Worm (Caenorhabditis elegans) whole organism, late embryonic: ENCODE measurements around the gene W02B3.7.
"Not testable (repeated sequence)": the region's sequence is repeated elsewhere in the genome, so short reads cannot be mapped to it uniquely, and the experiment has no call there.

ENCODE experiments used
- C08G9.2 ChIP-seq: sonication (generic microtip); optimal IDR thresholded peaks from 2 replicates; lab custom pipeline; 2016; ENCODE audit warnings: mild to moderate bottlenecking, missing genetic modification characterization, moderate library complexity, missing compliant biosample characterization
- K02D7.2 ChIP-seq: sonication (generic microtip); optimal IDR thresholded peaks from 2 replicates; lab custom pipeline; 2017; ENCODE audit warnings: mild to moderate bottlenecking, missing genetic modification characterization, missing compliant biosample characterization
- K09A11.1 ChIP-seq: sonication (generic microtip); optimal IDR thresholded peaks from 2 replicates; lab custom pipeline; 2017; ENCODE audit warnings: antibody characterized with exemption, mild to moderate bottlenecking, missing genetic modification characterization, missing compliant biosample characterization; ENCODE audit not compliant: insufficient read depth
- ama-1 ChIP-seq: fragments of 150-350 bp; optimal IDR thresholded peaks from 2 replicates; lab custom pipeline; 2014
- ceh-18 ChIP-seq: sonication (generic microtip); optimal IDR thresholded peaks from 2 replicates; lab custom pipeline; 2016; ENCODE audit warnings: missing genetic modification characterization, missing compliant biosample characterization
- ceh-19 ChIP-seq: fragments of 200-800 bp; sonication (Bioruptor generic); optimal IDR thresholded peaks from 2 replicates; lab custom pipeline; 2018; ENCODE audit warnings: mild to moderate bottlenecking, missing genetic modification characterization, missing compliant biosample characterization
- ceh-22 ChIP-seq: sonication (generic microtip); optimal IDR thresholded peaks from 2 replicates; lab custom pipeline; 2017; ENCODE audit warnings: missing biosample characterization, missing genetic modification characterization
- ceh-24 ChIP-seq: sonication (generic microtip); optimal IDR thresholded peaks from 2 replicates; lab custom pipeline; 2016; ENCODE audit warnings: mild to moderate bottlenecking, missing genetic modification characterization, missing compliant biosample characterization
- ceh-30 ChIP-seq: fragments of 150-350 bp; optimal IDR thresholded peaks from 2 replicates; lab custom pipeline; 2014; ENCODE audit warnings: missing biosample characterization, missing genetic modification characterization
- ceh-31 ChIP-seq: sonication (generic microtip); optimal IDR thresholded peaks from 2 replicates; lab custom pipeline; 2016; ENCODE audit warnings: missing genetic modification characterization, missing compliant biosample characterization
- ceh-34 ChIP-seq: sonication (generic microtip); optimal IDR thresholded peaks from 2 replicates; lab custom pipeline; 2016; ENCODE audit warnings: mild to moderate bottlenecking, missing genetic modification characterization, missing compliant biosample characterization
- ceh-48 ChIP-seq: sonication (generic microtip); optimal IDR thresholded peaks from 2 replicates; lab custom pipeline; 2016; ENCODE audit warnings: missing genetic modification characterization, inconsistent platforms, missing compliant biosample characterization
- dmd-4 ChIP-seq: sonication (generic microtip); optimal IDR thresholded peaks from 2 replicates; lab custom pipeline; 2016; ENCODE audit warnings: borderline replicate concordance, missing genetic modification characterization, missing compliant biosample characterization
- dve-1 ChIP-seq: sonication (generic microtip); optimal IDR thresholded peaks from 2 replicates; lab custom pipeline; 2017; ENCODE audit warnings: antibody characterized with exemption, mild to moderate bottlenecking, missing genetic modification characterization, missing compliant biosample characterization
- fax-1 ChIP-seq: sonication (generic microtip); optimal IDR thresholded peaks from 2 replicates; lab custom pipeline; 2016; ENCODE audit warnings: missing genotype, missing genetic modification characterization, missing compliant biosample characterization
- fkh-10 ChIP-seq: fragments of 150-350 bp; optimal IDR thresholded peaks from 2 replicates; lab custom pipeline; 2014; ENCODE audit warnings: missing biosample characterization, missing genetic modification reagents, missing genetic modification characterization
- fkh-6 ChIP-seq: sonication (generic microtip); optimal IDR thresholded peaks from 2 replicates; lab custom pipeline; 2016; ENCODE audit warnings: missing genetic modification characterization, missing compliant biosample characterization
- hlh-13 ChIP-seq: fragments of 200-800 bp; sonication (Bioruptor generic); optimal IDR thresholded peaks from 2 replicates; lab custom pipeline; 2018; ENCODE audit warnings: mild to moderate bottlenecking, missing genetic modification characterization, missing compliant biosample characterization
- hlh-30 ChIP-seq: sonication (generic microtip); optimal IDR thresholded peaks from 2 replicates; lab custom pipeline; 2017; ENCODE audit warnings: antibody characterized with exemption, missing genetic modification characterization, missing compliant biosample characterization; ENCODE audit not compliant: insufficient read depth
- lim-6 ChIP-seq: sonication (generic microtip); optimal IDR thresholded peaks from 2 replicates; lab custom pipeline; 2016; ENCODE audit warnings: missing genetic modification characterization, missing compliant biosample characterization
- madf-2 ChIP-seq: sonication (generic microtip); optimal IDR thresholded peaks from 2 replicates; lab custom pipeline; 2017; ENCODE audit warnings: missing genetic modification characterization, missing compliant biosample characterization
- mec-3 ChIP-seq: sonication (generic microtip); optimal IDR thresholded peaks from 2 replicates; lab custom pipeline; 2016; ENCODE audit warnings: borderline replicate concordance, missing genetic modification characterization, missing compliant biosample characterization
- nfya-1 ChIP-seq: sonication (generic microtip); optimal IDR thresholded peaks from 2 replicates; lab custom pipeline; 2017; ENCODE audit warnings: missing genetic modification characterization, mild to moderate bottlenecking, missing compliant biosample characterization, antibody characterized with exemption, moderate library complexity
- nhr-11 ChIP-seq: fragments of 150-350 bp; optimal IDR thresholded peaks from 2 replicates; lab custom pipeline; 2014; ENCODE audit warnings: missing biosample characterization, missing genetic modification characterization
- pat-9 ChIP-seq: fragments of 200-800 bp; sonication (Bioruptor generic); optimal IDR thresholded peaks from 2 replicates; lab custom pipeline; 2018; ENCODE audit warnings: mild to moderate bottlenecking, missing genetic modification characterization, moderate library complexity, missing compliant biosample characterization
- pax-1 ChIP-seq: fragments of 150-350 bp; optimal IDR thresholded peaks from 2 replicates; lab custom pipeline; 2014; ENCODE audit warnings: missing biosample characterization, missing genetic modification characterization
- pha-4 ChIP-seq: fragments of 150-350 bp; optimal IDR thresholded peaks from 2 replicates; lab custom pipeline; 2018; ENCODE audit warnings: missing biosample characterization, missing genetic modification reagents, missing genetic modification characterization
- pros-1 ChIP-seq: fragments of 150-350 bp; optimal IDR thresholded peaks from 2 replicates; lab custom pipeline; 2014; ENCODE audit warnings: missing biosample characterization, missing genetic modification reagents, missing genetic modification characterization
- ref-2 ChIP-seq: sonication (generic microtip); optimal IDR thresholded peaks from 2 replicates; lab custom pipeline; 2016; ENCODE audit warnings: missing genetic modification characterization, missing compliant biosample characterization
- sox-4 ChIP-seq: sonication (generic microtip); optimal IDR thresholded peaks from 2 replicates; lab custom pipeline; 2017; ENCODE audit warnings: mild to moderate bottlenecking, missing genetic modification characterization, inconsistent platforms, missing compliant biosample characterization
- syd-9 ChIP-seq: sonication (generic microtip); optimal IDR thresholded peaks from 2 replicates; lab custom pipeline; 2016; ENCODE audit warnings: mild to moderate bottlenecking, missing genetic modification characterization, moderate library complexity, missing compliant biosample characterization
- ttx-3 ChIP-seq: sonication (generic microtip); optimal IDR thresholded peaks from 2 replicates; lab custom pipeline; 2016; ENCODE audit warnings: missing genetic modification reagents, missing genetic modification characterization, missing compliant biosample characterization
- unc-3 ChIP-seq, 2 experiments: fragments of 200-800 bp in 1 of 2; sonication (Bioruptor generic) in 1 of 2; sonication (generic microtip) in 1 of 2; conservative IDR thresholded peaks in 1 of 2; optimal IDR thresholded peaks in 1 of 2; 2 replicates each; pipeline versions ENCODE4 v1.3.6 to Lab custom; 2016 to 2022; ENCODE audit warnings: missing compliant biosample characterization in 2 of 2, missing genetic modification characterization in 2 of 2, missing genetic modification reagents in 1 of 2
- unc-55 ChIP-seq: sonication (generic microtip); optimal IDR thresholded peaks from 2 replicates; lab custom pipeline; 2017; ENCODE audit warnings: missing biosample characterization, missing genetic modification reagents, missing genetic modification characterization
- ztf-16 ChIP-seq: sonication (generic microtip); optimal IDR thresholded peaks from 2 replicates; lab custom pipeline; 2017; ENCODE audit warnings: missing genetic modification characterization, missing compliant biosample characterization

Gene W02B3.7

ce11 chrIII:724819-725218 is 33.0 kb upstream of the W02B3.7 start, which contains the start of gene flp-24:
flp-24 (plus strand) TSS chrIII:725119.
- TF ChIP-seq mec-3 (no peak), dve-1 (no peak), dmd-4 (no peak), pax-1 (tag; lab: Kevin White, UChicago) (no peak), ceh-31 (tag; lab: Kevin White, UChicago) (no peak), ama-1 (no peak), K09A11.1 (tag; lab: Kevin White, UChicago) (no peak), ttx-3 (no peak), ceh-30 (no peak), C08G9.2 (no peak), ceh-34 (tag; lab: Kevin White, UChicago) (no peak), ref-2 (tag; lab: Kevin White, UChicago) (no peak), unc-3 (GFP tag; conservative IDR thresholded peaks at IDR 0.05; lab: Robert Waterston, UW) (no peak), unc-3 (tag; optimal IDR thresholded peaks at IDR 0.05; lab: Kevin White, UChicago) (no peak), pat-9 (tag; lab: Kevin White, UChicago) (no peak), ceh-24 (no peak), hlh-13 (GFP tag; lab: Kevin White, UChicago) (no peak), ceh-19 (GFP tag; lab: Kevin White, UChicago) (no peak)

ce11 chrIII:710042-710441 is 18.2 kb upstream of the W02B3.7 start:
- TF ChIP-seq syd-9 (no peak), dmd-4 (peak; percentile 0), dve-1 (no peak), unc-55 (GFP tag; lab: Kevin White, UChicago) (no peak), ceh-34 (tag; lab: Kevin White, UChicago) (peak; percentile 70), lim-6 (tag; lab: Kevin White, UChicago) (no peak), ceh-22 (tag; lab: Kevin White, UChicago) (no peak), ttx-3 (no peak), ceh-24 (no peak), C08G9.2 (no peak)

- TF ChIP-seq hlh-30 (tag; lab: Kevin White, UChicago): no peak
- no peak for TF ChIP-seq ceh-19 (GFP tag; lab: Kevin White, UChicago)
- no peak for TF ChIP-seq fax-1
- no peak for TF ChIP-seq nfya-1 (tag; lab: Kevin White, UChicago)
- TF ChIP-seq ztf-16 (tag; lab: Kevin White, UChicago): no peak
- no peak for TF ChIP-seq unc-3 (GFP tag; conservative IDR thresholded peaks at IDR 0.05; lab: Robert Waterston, UW)
- TF ChIP-seq unc-3 (tag; optimal IDR thresholded peaks at IDR 0.05; lab: Kevin White, UChicago): no peak
Measured at ce11 chrIII:698814-699213, 7.0 kb upstream of the W02B3.7 start.

DNA sequence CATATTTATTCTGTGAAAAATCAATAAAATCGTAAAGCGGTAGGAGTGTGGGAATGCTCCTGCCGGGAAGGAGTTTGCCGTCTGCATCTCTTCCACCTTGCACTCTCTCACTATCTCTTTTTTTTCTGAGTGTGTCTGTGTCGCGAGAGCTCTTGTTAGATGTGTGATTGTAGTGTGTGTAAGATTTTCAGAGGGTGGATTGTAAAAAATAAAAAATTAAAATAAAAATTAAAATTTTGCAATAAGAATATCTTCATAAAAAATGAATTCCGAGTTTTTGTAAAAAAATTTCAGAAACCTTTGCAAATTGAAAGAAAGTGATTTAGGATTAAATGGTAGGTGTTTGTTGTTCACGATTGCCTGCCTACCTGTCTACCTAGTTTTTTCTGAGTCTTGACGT is 4.5 kb upstream of the W02B3.7 start, which contains the start of gene sel-15:
Gene sel-15, minus strand, starts transcription at position 101 of the 400 bp plus-strand sequence.
- TF ChIP-seq ztf-16 (tag; lab: Kevin White, UChicago): no peak
- TF ChIP-seq sox-4: no peak
- no peak for TF ChIP-seq fkh-6
- no peak for TF ChIP-seq ceh-18 (tag; lab: Kevin White, UChicago)
- TF ChIP-seq fkh-10 (GFP tag; lab: Kevin White, UChicago): no peak
- TF ChIP-seq pha-4: no peak
- TF ChIP-seq K09A11.1 (tag; lab: Kevin White, UChicago): no peak
- TF ChIP-seq nhr-11 (tag; lab: Kevin White, UChicago): no peak
- TF ChIP-seq ceh-48 (tag; lab: Kevin White, UChicago): no peak
- TF ChIP-seq syd-9: no peak
- no peak for TF ChIP-seq dmd-4
- TF ChIP-seq K02D7.2: no peak
- no peak for TF ChIP-seq pax-1 (tag; lab: Kevin White, UChicago)
- TF ChIP-seq C08G9.2: no peak

DNA sequence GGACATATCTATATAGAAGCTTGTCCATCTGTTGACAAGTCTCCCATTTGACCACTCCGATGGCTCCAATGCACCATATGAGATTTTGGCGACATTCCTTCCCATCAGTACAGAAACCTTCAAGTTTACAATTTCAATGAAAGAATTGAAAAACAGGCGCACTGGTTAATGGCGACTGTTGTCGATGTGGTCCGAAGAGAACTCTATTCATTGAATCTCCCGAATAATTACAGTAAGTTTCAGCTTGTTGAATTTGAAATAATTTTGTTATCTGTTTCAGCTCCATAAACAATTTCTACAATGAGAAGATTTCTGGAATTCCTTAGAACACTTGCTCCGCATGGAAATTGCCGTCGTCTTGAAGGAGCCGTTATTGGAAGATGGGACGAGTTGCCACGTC is 3.0 kb downstream of the W02B3.7 start, which contains the start of gene elf-1:
Gene elf-1, plus strand, starts transcription at position 301 of the 400 bp plus-strand sequence.
- not testable (repeated sequence) for TF ChIP-seq madf-2, nhr-11, pros-1 (tag; lab: Kevin White, UChicago)
